Worm (Caenorhabditis elegans): ENCODE measurements around the gene T24A6.17.
"Not testable (repeated sequence)": the region's sequence is repeated elsewhere in the genome, so short reads cannot be mapped to it uniquely, and the experiment has no call there.

The T24A6.17 gene

ce11 chrV:3579795-3580194 lies 15.6 kb upstream of the T24A6.17 start (continued):
- TF ChIP-seq Y55F3AM.14 (GFP tag; optimal IDR thresholded peaks at IDR 0.05) (no peak), nhr-23 (tag; optimal IDR thresholded peaks at IDR 0.05) (no peak), sem-4 (tag; optimal IDR thresholded peaks at IDR 0.05) (no peak), sma-3 (GFP tag; optimal IDR thresholded peaks at IDR 0.05) (peak; percentile 9), mdl-1 (tag; optimal IDR thresholded peaks at IDR 0.05) (no peak), ztf-1 (GFP tag; conservative IDR thresholded peaks at IDR 0.05) (no peak)

ce11 chrV:3579248-3579647 lies 15.0 kb upstream of the T24A6.17 start:
- TF ChIP-seq ama-1 (optimal IDR thresholded peaks at IDR 0.05) (no peak), nhr-129 (tag; optimal IDR thresholded peaks at IDR 0.05) (peak; percentile 67), lin-11 (tag; optimal IDR thresholded peaks at IDR 0.05) (peak; percentile 14), peb-1 (tag; optimal IDR thresholded peaks at IDR 0.05) (no peak), R02D3.7 (tag; optimal IDR thresholded peaks at IDR 0.05) (no peak), crh-2 (tag; optimal IDR thresholded peaks at IDR 0.05) (no peak), C34F6.9 (tag; optimal IDR thresholded peaks at IDR 0.05) (peak; percentile 40)

ce11 chrV:3578813-3579212 lies 14.6 kb upstream of the T24A6.17 start, which contains the start of gene pygl-1:
Gene pygl-1, plus strand, starts transcription at chrV:3579023.
- TF ChIP-seq sem-4 (tag; optimal IDR thresholded peaks at IDR 0.05) (no peak), ztf-11 (tag; optimal IDR thresholded peaks at IDR 0.05) (no peak), lsy-2 (tag; optimal IDR thresholded peaks at IDR 0.05) (peak in 1 of 2 experiments; percentile 81)

- no peak for TF ChIP-seq nhr-6 (tag; optimal IDR thresholded peaks at IDR 0.05)
- no peak for TF ChIP-seq dmd-4 (tag; optimal IDR thresholded peaks at IDR 0.05)
- no peak for TF ChIP-seq nhr-21 (tag; optimal IDR thresholded peaks at IDR 0.05)
- TF ChIP-seq ceh-82 (tag; optimal IDR thresholded peaks at IDR 0.05): no peak
- no peak for TF ChIP-seq F13H6.1 (tag; optimal IDR thresholded peaks at IDR 0.05)
- TF ChIP-seq sem-4 (tag; optimal IDR thresholded peaks at IDR 0.05): no peak
- no peak for TF ChIP-seq sma-3 (GFP tag; optimal IDR thresholded peaks at IDR 0.05)
- no peak for TF ChIP-seq unc-39 (tag; optimal IDR thresholded peaks at IDR 0.05)
- no peak for TF ChIP-seq mdl-1 (tag; optimal IDR thresholded peaks at IDR 0.05)
These were observed 11.5 kb upstream of the T24A6.17 start, which contains the start of gene grl-27 for ce11 chrV:3575759-3576158. Gene grl-27, minus strand, starts transcription at chrV:3575859.

ce11 chrV:3572408-3572807 lies 8.2 kb upstream of the T24A6.17 start, which contains the start of gene F40C5.1:
Gene F40C5.1, plus strand, starts transcription at chrV:3572708.
- TF ChIP-seq lin-11, lin-39, nhr-21 (tag; optimal IDR thresholded peaks at IDR 0.05): not testable (repeated sequence)

ce11 chrV:3570695-3571094 lies 6.5 kb upstream of the T24A6.17 start, which contains the start of gene F40C5.2:
Gene F40C5.2, plus strand, starts transcription at chrV:3570995.
- not testable (repeated sequence) for TF ChIP-seq R02D3.7, lin-39, peb-1 (tag; optimal IDR thresholded peaks at IDR 0.05)

ce11 chrV:3562824-3563223 lies 1.4 kb downstream of the T24A6.17 start, which contains the start of gene T24A6.16:
Gene T24A6.16, minus strand, starts transcription at chrV:3562924.
- TF ChIP-seq sma-3 (GFP tag; optimal IDR thresholded peaks at IDR 0.05); nhr-21 (tag; optimal IDR thresholded peaks at IDR 0.05); nhr-10 (tag; optimal IDR thresholded peaks at IDR 0.05): not testable (repeated sequence)

- TF ChIP-seq mbf-1, nhr-6, nhr-77 (tag; optimal IDR thresholded peaks at IDR 0.05): not testable (repeated sequence)
These were observed 5.5 kb downstream of the T24A6.17 start, which contains the start of gene T24A6.1 for ce11 chrV:3558744-3559143. Gene T24A6.1, plus strand, starts transcription at chrV:3559044.

- TF ChIP-seq nhr-25 (tag; optimal IDR thresholded peaks at IDR 0.05) (no peak), sma-9 (GFP tag; optimal IDR thresholded peaks at IDR 0.05) (no peak), sma-9 (tag; optimal IDR thresholded peaks at IDR 0.05) (no peak)
These were observed 6.8 kb downstream of the T24A6.17 start, which contains the start of gene grl-31 for ce11 chrV:3557422-3557821. Gene grl-31, minus strand, starts transcription at chrV:3557778.

All from whole organism, L2 larva.